Worm (Caenorhabditis elegans): ENCODE data around the gene R01H2.4.

R01H2.4 gene

DNA sequence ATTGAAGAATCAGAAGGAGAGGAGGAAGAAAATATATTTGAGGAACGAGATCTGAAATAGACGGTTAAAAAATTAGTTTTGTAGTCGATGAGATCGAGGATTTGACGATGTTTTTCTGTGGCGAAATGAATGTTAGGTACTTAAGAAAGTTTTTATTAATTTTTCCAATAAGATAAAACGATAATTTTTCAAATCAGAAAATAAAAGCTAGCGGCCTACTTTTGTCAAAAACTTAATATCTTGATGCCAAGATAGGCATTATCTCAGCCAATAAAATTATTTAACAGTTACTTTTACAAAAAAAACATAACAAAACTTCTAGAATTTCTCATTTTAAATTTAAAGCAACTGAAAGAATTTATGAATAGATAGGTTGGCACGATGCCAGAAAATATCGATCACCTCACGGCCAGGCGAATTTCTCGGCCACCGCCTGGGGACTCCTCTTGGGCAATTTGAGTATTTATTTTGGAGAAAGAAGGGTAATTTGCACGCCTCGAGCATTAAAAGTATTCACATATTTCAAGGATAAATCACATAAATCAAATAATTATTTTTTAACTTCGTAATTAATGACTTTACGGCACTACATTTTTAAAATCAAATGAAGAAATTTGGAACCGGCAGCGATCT, 23.7 kb upstream of the R01H2.4 start, which contains the start of gene fubl-2:
Gene fubl-2 (minus strand): TSS at position 51 of the 633 bp plus-strand sequence.
- no peak for TF ChIP-seq nhr-2 (tag; optimal IDR thresholded peaks at IDR 0.05)
- peak; percentile 80 for TF ChIP-seq ceh-39 (tag; optimal IDR thresholded peaks at IDR 0.05)
- peak; percentile 27 for TF ChIP-seq mep-1 (tag; optimal IDR thresholded peaks at IDR 0.05)
- TF ChIP-seq ces-1 (GFP tag; optimal IDR thresholded peaks at IDR 0.05), result peak; percentile 4

DNA sequence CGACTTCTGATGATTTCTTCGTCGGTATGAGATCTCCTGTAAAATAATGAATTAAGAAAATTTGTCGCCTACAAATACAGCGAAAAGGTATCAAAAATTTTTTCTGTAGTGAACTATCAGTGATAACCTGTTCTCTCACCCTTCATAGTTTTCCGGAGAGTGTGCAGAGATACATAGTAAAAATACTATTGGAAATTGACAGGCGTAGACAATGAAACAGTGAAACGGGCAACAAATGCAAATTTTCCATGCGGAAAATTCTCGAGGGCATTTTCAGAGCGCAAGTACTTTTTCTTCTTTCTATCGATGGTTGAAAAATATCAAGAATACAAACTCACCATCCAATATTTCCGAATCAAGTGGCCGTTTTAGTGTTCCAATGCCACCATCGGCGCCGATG, 23.1 kb upstream of the R01H2.4 start:
- TF ChIP-seq hlh-1 (tag; optimal IDR thresholded peaks at IDR 0.05) (no peak), nhr-76 (tag; optimal IDR thresholded peaks at IDR 0.05) (no peak), cnd-1 (tag; optimal IDR thresholded peaks at IDR 0.05) (no peak), tbx-8 (GFP tag; optimal IDR thresholded peaks at IDR 0.05) (no peak), nhr-2 (tag; optimal IDR thresholded peaks at IDR 0.05) (no peak), snpc-4 (tag; optimal IDR thresholded peaks at IDR 0.05) (no peak), unc-62 (GFP tag; optimal IDR thresholded peaks at IDR 0.05) (no peak), ces-1 (GFP tag; optimal IDR thresholded peaks at IDR 0.05) (no peak), elt-1 (tag; optimal IDR thresholded peaks at IDR 0.05; ENCODE audit: borderline replicate concordance, insufficient read depth) (no peak), ceh-83 (GFP tag; optimal IDR thresholded peaks at IDR 0.05) (no peak), nhr-12 (tag; optimal IDR thresholded peaks at IDR 0.05) (no peak), ztf-11 (tag; optimal IDR thresholded peaks at IDR 0.05) (no peak), zip-8 (tag; optimal IDR thresholded peaks at IDR 0.05) (no peak), blmp-1 (tag; optimal IDR thresholded peaks at IDR 0.05) (no peak), unc-39 (tag; optimal IDR thresholded peaks at IDR 0.05) (no peak), ceh-39 (tag; optimal IDR thresholded peaks at IDR 0.05) (no peak), unc-120 (tag; optimal IDR thresholded peaks at IDR 0.05; ENCODE audit: poor library complexity, severe bottlenecking) (no peak), ham-2 (GFP tag; optimal IDR thresholded peaks at IDR 0.05) (no peak), mab-5 (tag; optimal IDR thresholded peaks at IDR 0.05) (no peak), lsy-2 (tag; optimal IDR thresholded peaks at IDR 0.05) (no peak)

DNA sequence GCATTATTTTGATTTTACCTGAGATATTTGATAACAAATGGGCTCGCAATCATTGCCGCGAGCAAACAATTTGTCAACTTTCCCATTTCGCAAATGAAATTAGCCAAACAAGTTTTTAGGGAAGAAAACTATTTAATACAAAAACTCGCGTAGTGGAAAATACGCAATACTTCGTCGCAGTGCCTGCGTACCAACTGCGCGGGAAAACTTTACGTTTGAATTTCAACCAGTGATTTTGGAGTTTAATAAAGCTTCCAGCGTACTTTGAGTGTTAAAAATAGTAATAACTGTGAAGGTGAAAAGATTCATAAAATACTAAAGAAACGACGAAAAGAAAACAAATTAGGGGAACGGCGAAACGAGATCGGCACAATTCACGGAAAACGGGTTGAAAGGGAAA, 20.8 kb upstream of the R01H2.4 start, which contains the start of gene tofu-7:
Gene tofu-7 (minus strand): TSS at position 111 of the 400 bp plus-strand sequence.
- no peak for TF ChIP-seq ces-1 (GFP tag; optimal IDR thresholded peaks at IDR 0.05)
- no peak for TF ChIP-seq ceh-39 (tag; optimal IDR thresholded peaks at IDR 0.05)
- no peak for TF ChIP-seq flh-1 (GFP tag; optimal IDR thresholded peaks at IDR 0.05)
- no peak for TF ChIP-seq ceh-83 (GFP tag; optimal IDR thresholded peaks at IDR 0.05)
- TF ChIP-seq nhr-12 (tag; optimal IDR thresholded peaks at IDR 0.05), result no peak
- TF ChIP-seq pha-4 (tag; optimal IDR thresholded peaks at IDR 0.05), result no peak
- no peak for TF ChIP-seq hlh-1 (tag; optimal IDR thresholded peaks at IDR 0.05)

DNA sequence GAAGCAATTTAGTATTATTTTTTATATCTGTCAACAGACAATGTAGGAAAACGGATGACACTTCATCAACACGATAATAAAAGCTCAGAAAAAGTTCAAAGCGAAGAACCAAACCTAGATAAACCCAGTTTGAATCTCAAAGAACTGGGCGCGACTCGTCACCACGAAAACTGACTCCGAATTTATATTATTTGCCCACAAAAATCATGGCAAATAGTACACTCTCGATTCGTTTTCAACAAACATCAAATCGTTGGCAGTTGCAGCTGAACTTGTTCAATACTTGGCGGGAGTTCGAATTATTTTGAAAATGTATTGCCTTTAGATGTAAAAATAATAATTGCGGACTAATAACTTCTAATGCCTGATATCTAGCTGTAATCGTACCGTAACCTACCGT, 19.0 kb upstream of the R01H2.4 start:
- TF ChIP-seq unc-120 (tag; optimal IDR thresholded peaks at IDR 0.05; ENCODE audit: poor library complexity, severe bottlenecking) (no peak), nhr-237 (tag; optimal IDR thresholded peaks at IDR 0.05) (no peak), flh-1 (GFP tag; optimal IDR thresholded peaks at IDR 0.05) (no peak), bed-3 (GFP tag; optimal IDR thresholded peaks at IDR 0.05) (no peak), lin-32 (GFP tag; optimal IDR thresholded peaks at IDR 0.05) (no peak), mls-2 (tag; optimal IDR thresholded peaks at IDR 0.05) (no peak), elt-3 (tag; optimal IDR thresholded peaks at IDR 0.05) (no peak), nhr-2 (tag; optimal IDR thresholded peaks at IDR 0.05) (no peak), unc-62 (GFP tag; optimal IDR thresholded peaks at IDR 0.05) (no peak), ceh-39 (tag; optimal IDR thresholded peaks at IDR 0.05) (no peak)

DNA sequence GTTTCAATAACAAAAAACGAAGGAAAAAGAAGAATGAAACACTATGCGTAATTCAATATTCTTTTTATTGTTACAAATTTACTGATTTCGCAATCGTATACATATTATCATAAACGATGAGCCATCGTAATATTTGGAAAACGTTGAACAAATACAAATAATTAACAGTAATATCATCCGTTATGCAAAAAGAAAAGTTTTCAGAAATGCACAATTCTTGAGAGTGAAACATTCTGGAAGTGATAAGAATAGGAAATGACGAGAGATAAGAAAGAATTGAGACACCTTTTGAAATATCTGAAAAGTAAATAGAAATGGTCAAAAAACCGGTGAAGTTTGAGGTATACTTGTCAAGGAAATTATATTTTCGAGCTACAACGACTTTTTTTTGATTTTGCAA, 17.4 kb upstream of the R01H2.4 start:
- TF ChIP-seq pha-4 (tag; optimal IDR thresholded peaks at IDR 0.05), result no peak
- no peak for TF ChIP-seq lin-13 (tag; optimal IDR thresholded peaks at IDR 0.05)
- no peak for TF ChIP-seq unc-62 (GFP tag; optimal IDR thresholded peaks at IDR 0.05)
- TF ChIP-seq ceh-83 (GFP tag; optimal IDR thresholded peaks at IDR 0.05), result no peak
- TF ChIP-seq elt-1 (tag; optimal IDR thresholded peaks at IDR 0.05; ENCODE audit: borderline replicate concordance, insufficient read depth), result no peak
- no peak for TF ChIP-seq hlh-1 (tag; optimal IDR thresholded peaks at IDR 0.05)
- TF ChIP-seq nhr-76 (tag; optimal IDR thresholded peaks at IDR 0.05), result no peak
- no peak for TF ChIP-seq unc-120 (tag; optimal IDR thresholded peaks at IDR 0.05; ENCODE audit: poor library complexity, severe bottlenecking)
- no peak for TF ChIP-seq nhr-12 (tag; optimal IDR thresholded peaks at IDR 0.05)
- TF ChIP-seq zip-8 (tag; optimal IDR thresholded peaks at IDR 0.05), result no peak
- no peak for TF ChIP-seq cnd-1 (tag; optimal IDR thresholded peaks at IDR 0.05)
- no peak for TF ChIP-seq lin-32 (GFP tag; optimal IDR thresholded peaks at IDR 0.05)
- no peak for TF ChIP-seq lsy-2 (tag; optimal IDR thresholded peaks at IDR 0.05)
- no peak for TF ChIP-seq mls-2 (tag; optimal IDR thresholded peaks at IDR 0.05)
- no peak for TF ChIP-seq snpc-4 (tag; optimal IDR thresholded peaks at IDR 0.05)
- TF ChIP-seq nhr-2 (tag; optimal IDR thresholded peaks at IDR 0.05), result no peak

Data from whole organism, mixed stage, embryonic.